Fruit fly (Drosophila melanogaster) whole organism, prepupa: ENCODE measurements around the gene CG18180.

Source experiments
- CG6792 ChIP-seq: fragments of 200-800 bp; sonication (Bioruptor generic); optimal IDR thresholded peaks from 3 replicates; lab custom pipeline; 2016; ENCODE audit warnings: missing biosample characterization, missing genetic modification characterization
- Hr39 ChIP-seq: fragments of 200-800 bp; sonication (Bioruptor generic); optimal IDR thresholded peaks from 2 replicates; lab custom pipeline; 2016; ENCODE audit warnings: missing biosample characterization, missing genetic modification characterization
- esn ChIP-seq: fragments of 200-800 bp; sonication (Bioruptor generic); optimal IDR thresholded peaks from 2 replicates; lab custom pipeline; 2016; ENCODE audit warnings: missing biosample characterization, mild to moderate bottlenecking, missing genetic modification characterization, moderate library complexity
- svp ChIP-seq: fragments of 200-800 bp; sonication (Bioruptor generic); peaks from one replicate; lab custom pipeline; 2016; ENCODE audit warnings: missing biosample characterization, missing genetic modification characterization

DNA sequence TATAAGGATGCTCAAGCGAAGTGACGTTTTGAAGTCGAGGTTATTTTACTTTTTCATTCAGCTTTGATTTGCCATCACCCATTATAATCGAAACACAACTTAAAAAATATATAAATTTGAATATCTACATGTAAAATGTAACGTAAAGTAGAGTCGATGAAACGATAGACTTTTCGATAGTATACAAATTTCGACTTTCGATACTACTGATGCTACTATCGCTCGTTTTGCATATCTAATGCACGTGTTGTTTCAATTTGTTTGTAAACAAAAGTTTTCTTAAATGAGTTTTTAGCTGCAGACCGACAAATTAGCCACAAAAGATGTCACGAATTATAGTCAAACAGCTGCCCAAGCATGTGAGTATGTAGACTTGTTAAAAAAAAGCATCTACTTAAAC, 16.8 kb upstream of the CG18180 start, which contains the start of gene CG3335:
- TF ChIP-seq svp (GFP tag; lab: Kevin White, UChicago) (no peak), esn (GFP tag; lab: Kevin White, UChicago) (no peak), Hr39 (GFP tag; lab: Kevin White, UChicago) (no peak), CG6792 (no peak)
